Fruit fly (Drosophila melanogaster) whole organism, wandering third instar larva: ENCODE measurements around the gene Sr-CI.

Source experiments
- Abd-B ChIP-seq: fragments of >200 bp; optimal IDR thresholded peaks from 2 replicates; lab custom pipeline; 2017; ENCODE audit warnings: missing biosample characterization, missing genetic modification characterization
- CG32264 ChIP-seq: fragments of 200-800 bp; sonication (Bioruptor generic); optimal IDR thresholded peaks from 2 replicates; lab custom pipeline; 2016; ENCODE audit warnings: missing biosample characterization, missing genetic modification characterization
- CG9705 ChIP-seq: fragments of 200-800 bp; sonication (Bioruptor generic); optimal IDR thresholded peaks from 2 replicates; lab custom pipeline; 2018; ENCODE audit warnings: missing biosample characterization, mild to moderate bottlenecking, missing genetic modification characterization
- CrebA ChIP-seq: fragments of 200-800 bp; sonication (Bioruptor generic); optimal IDR thresholded peaks from 2 replicates; lab custom pipeline; 2016; ENCODE audit warnings: missing biosample characterization, mild to moderate bottlenecking, missing genetic modification characterization, borderline replicate concordance
- Dfd ChIP-seq: fragments of >200 bp; optimal IDR thresholded peaks from 2 replicates; lab custom pipeline; 2017; ENCODE audit warnings: missing biosample characterization, missing genetic modification characterization
- Dif ChIP-seq: fragments of 200-275, 200-300 bp; sonication (Bioruptor generic); optimal IDR thresholded peaks from 2 replicates; lab custom pipeline; 2018; ENCODE audit warnings: missing biosample characterization, missing genetic modification characterization; ENCODE audit not compliant: partially characterized antibody
- GATAd ChIP-seq: sonication (Bioruptor generic); optimal IDR thresholded peaks from 2 replicates; lab custom pipeline; 2016; ENCODE audit warnings: missing biosample characterization, missing genetic modification characterization
- HLH106 ChIP-seq: fragments of 200-800 bp; optimal IDR thresholded peaks from 3 replicates; lab custom pipeline; 2019; ENCODE audit warnings: missing biosample characterization, mild to moderate bottlenecking, missing genetic modification characterization, moderate library complexity
- Hnf4 ChIP-seq: fragments of 200-800 bp; sonication (Bioruptor generic); optimal IDR thresholded peaks from 2 replicates; lab custom pipeline; 2016; ENCODE audit warnings: missing biosample characterization, mild to moderate bottlenecking, missing genetic modification characterization
- Hr78 ChIP-seq: fragments of >200 bp; optimal IDR thresholded peaks from 2 replicates; lab custom pipeline; 2017; ENCODE audit warnings: missing biosample characterization, missing genetic modification characterization
- Hr83 ChIP-seq: fragments of 200-300 bp; sonication (Bioruptor generic); optimal IDR thresholded peaks from 2 replicates; lab custom pipeline; 2016; ENCODE audit warnings: missing biosample characterization, mild to moderate bottlenecking, missing genetic modification characterization, moderate library complexity; ENCODE audit not compliant: poor library complexity, severe bottlenecking
- Jra ChIP-seq: sonication (Bioruptor generic); optimal IDR thresholded peaks from 2 replicates; lab custom pipeline; 2016; ENCODE audit warnings: missing biosample characterization, missing genetic modification characterization
- Mio ChIP-seq: sonication (Bioruptor generic); optimal IDR thresholded peaks from 2 replicates; lab custom pipeline; 2016; ENCODE audit warnings: missing biosample characterization, missing genetic modification characterization
- Myc ChIP-seq: fragments of >200 bp; optimal IDR thresholded peaks from 2 replicates; lab custom pipeline; 2017
- N ChIP-seq: fragments of >200 bp; optimal IDR thresholded peaks from 2 replicates; lab custom pipeline; 2018; ENCODE audit warnings: missing biosample characterization, missing external identifiers, missing genetic modification characterization
- OdsH ChIP-seq: fragments of 200-800 bp; sonication (Bioruptor generic); optimal IDR thresholded peaks from 2 replicates; lab custom pipeline; 2016; ENCODE audit warnings: missing biosample characterization, mild to moderate bottlenecking, missing genetic modification characterization
- Rel ChIP-seq, 2 experiments: fragments of 200-800 bp; sonication (Bioruptor generic) in 1 of 2; optimal IDR thresholded peaks; 2 replicates in 1 of 2; 3 replicates in 1 of 2; lab custom pipeline; 2016 to 2019; ENCODE audit warnings: mild to moderate bottlenecking in 2 of 2, missing biosample characterization in 2 of 2, missing genetic modification characterization in 2 of 2, moderate library complexity in 1 of 2
- Sp1 ChIP-seq: fragments of 200-800 bp; sonication (Bioruptor generic); optimal IDR thresholded peaks from 3 replicates; lab custom pipeline; 2019; ENCODE audit warnings: missing biosample characterization, mild to moderate bottlenecking, missing genetic modification characterization, moderate library complexity
- Vsx2 ChIP-seq: fragments of 200-300, 225-300 bp; sonication (Bioruptor generic); optimal IDR thresholded peaks from 2 replicates; lab custom pipeline; 2018; ENCODE audit warnings: missing biosample characterization, missing genetic modification characterization; ENCODE audit not compliant: partially characterized antibody
- br ChIP-seq: fragments of 200-800 bp; sonication (Bioruptor generic); optimal IDR thresholded peaks from 2 replicates; lab custom pipeline; 2016; ENCODE audit warnings: missing biosample characterization, missing genetic modification characterization
- brk ChIP-seq: fragments of 200-800 bp; sonication (Bioruptor generic); optimal IDR thresholded peaks from 2 replicates; lab custom pipeline; 2016; ENCODE audit warnings: missing biosample characterization, mild to moderate bottlenecking, missing genetic modification characterization
- dl ChIP-seq, 2 experiments: fragments of 175-275, 200-275 bp in 1 of 2; fragments of 200-275 bp in 1 of 2; sonication (Bioruptor generic); optimal IDR thresholded peaks; lab custom pipeline; 2018; ENCODE audit warnings: mild to moderate bottlenecking in 2 of 2, missing biosample characterization in 2 of 2, missing genetic modification characterization in 2 of 2, moderate library complexity in 2 of 2; ENCODE audit not compliant: partially characterized antibody in 2 of 2, insufficient read depth in 1 of 2
- dmrt93B ChIP-seq: fragments of 200-800 bp; sonication (Bioruptor generic); optimal IDR thresholded peaks from 2 replicates; lab custom pipeline; 2018; ENCODE audit warnings: missing biosample characterization, mild to moderate bottlenecking, missing genetic modification characterization
- dsf ChIP-seq: sonication (Bioruptor generic); optimal IDR thresholded peaks from 2 replicates; lab custom pipeline; 2016; ENCODE audit warnings: missing biosample characterization, missing genetic modification characterization, borderline replicate concordance
- ey ChIP-seq: fragments of 200-800 bp; sonication (Bioruptor generic); optimal IDR thresholded peaks from 2 replicates; lab custom pipeline; 2016; ENCODE audit warnings: missing biosample characterization, missing genetic modification characterization
- foxo ChIP-seq, 2 experiments: fragments of 200-800 bp; sonication (Bioruptor generic); optimal IDR thresholded peaks; 2 replicates in 1 of 2; 3 replicates in 1 of 2; lab custom pipeline; 2016 to 2017; ENCODE audit warnings: missing biosample characterization in 2 of 2, missing genetic modification characterization in 2 of 2
- fru ChIP-seq: fragments of 200-800 bp; sonication (Bioruptor generic); optimal IDR thresholded peaks from 3 replicates; lab custom pipeline; 2016; ENCODE audit warnings: missing biosample characterization, mild to moderate bottlenecking, missing genetic modification characterization
- h ChIP-seq: fragments of 200-800 bp; sonication (Bioruptor generic); optimal IDR thresholded peaks from 3 replicates; lab custom pipeline; 2016; ENCODE audit warnings: missing biosample characterization, mild to moderate bottlenecking, missing genetic modification characterization
- jim ChIP-seq: fragments of 175-275, 200-325 bp; sonication (Bioruptor generic); optimal IDR thresholded peaks from 2 replicates; lab custom pipeline; 2016; ENCODE audit warnings: missing biosample characterization, mild to moderate bottlenecking, missing genetic modification characterization
- lola ChIP-seq: fragments of >200 bp; optimal IDR thresholded peaks from 2 replicates; lab custom pipeline; 2017; ENCODE audit warnings: missing biosample characterization, missing genetic modification characterization
- pan ChIP-seq: fragments of >200 bp; optimal IDR thresholded peaks from 2 replicates; lab custom pipeline; 2017
- psq ChIP-seq: fragments of 200-800 bp; sonication (Bioruptor generic); optimal IDR thresholded peaks from 3 replicates; lab custom pipeline; 2017; ENCODE audit warnings: missing biosample characterization, mild to moderate bottlenecking, missing genetic modification characterization, moderate library complexity
- rgr ChIP-seq: fragments of 200-800 bp; sonication (Bioruptor generic); optimal IDR thresholded peaks from 3 replicates; lab custom pipeline; 2016; ENCODE audit warnings: missing biosample characterization, mild to moderate bottlenecking, missing genetic modification characterization
- sage ChIP-seq: fragments of 200-800 bp; sonication (Bioruptor generic); optimal IDR thresholded peaks from 2 replicates; lab custom pipeline; 2016; ENCODE audit warnings: missing biosample characterization, mild to moderate bottlenecking, missing genetic modification characterization
- sv ChIP-seq: fragments of 200-800 bp; sonication (Bioruptor generic); optimal IDR thresholded peaks from 3 replicates; lab custom pipeline; 2016; ENCODE audit warnings: missing biosample characterization, missing genetic modification characterization
- tai ChIP-seq: sonication (Bioruptor generic); optimal IDR thresholded peaks from 2 replicates; lab custom pipeline; 2016; ENCODE audit warnings: missing biosample characterization, missing genetic modification characterization
- usp ChIP-seq: fragments of >200 bp; optimal IDR thresholded peaks from 2 replicates; lab custom pipeline; 2017; ENCODE audit warnings: missing biosample characterization, missing genetic modification characterization
- woc ChIP-seq: sonication (Bioruptor generic); optimal IDR thresholded peaks from 2 replicates; lab custom pipeline; 2016; ENCODE audit warnings: missing biosample characterization, mild to moderate bottlenecking, missing genetic modification characterization

The Sr-CI gene

DNA sequence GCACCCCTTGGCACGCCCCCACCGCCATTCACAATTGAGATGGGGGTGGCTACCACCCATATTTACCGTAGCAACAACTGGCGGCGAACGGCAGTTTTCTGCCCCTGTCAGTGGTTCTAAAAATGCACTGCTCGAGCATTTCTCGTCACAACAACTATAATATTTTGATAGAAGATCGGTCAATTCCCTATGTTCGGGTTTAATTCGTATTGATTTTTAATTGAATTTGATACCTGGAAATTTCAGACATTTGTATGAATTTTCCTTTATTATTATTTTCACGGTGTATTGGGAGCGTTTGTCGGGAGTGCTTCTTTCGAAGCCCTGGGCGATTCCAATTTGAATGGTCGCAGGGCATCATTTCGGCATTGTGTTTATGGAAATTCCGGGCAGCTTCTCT, 11.6 kb downstream of the Sr-CI start:
- TF ChIP-seq h (GFP tag; lab: Kevin White, UChicago) (peak; percentile 38), N (no peak), Abd-B (no peak), brk (no peak), rgr (peak; percentile 21), Hnf4 (GFP tag; lab: Kevin White, UChicago) (peak; percentile 8), CG9705 (no peak), pan (lab: Kevin White, UChicago) (no peak), Dif (GFP tag; lab: Kevin White, UChicago) (no peak), dl (GFP tag; optimal IDR thresholded peaks at IDR 0.05; lab: Kevin White, UChicago; ENCODE audit: insufficient read depth in 1 of 2, partially characterized antibody in 2 of 2) (no peak), OdsH (no peak), dsf (GFP tag; lab: Kevin White, UChicago) (no peak), Sp1 (no peak), woc (GFP tag; lab: Kevin White, UChicago) (no peak), CrebA (GFP tag; lab: Kevin White, UChicago) (no peak), CG32264 (GFP tag; lab: Kevin White, UChicago) (no peak), Vsx2 (no peak), usp (no peak), psq (GFP tag; lab: Kevin White, UChicago) (no peak), foxo (GFP tag; optimal IDR thresholded peaks at IDR 0.05; lab: Kevin White, UChicago) (peak in 1 of 2 experiments; percentile 41), lola (no peak), sv (GFP tag; lab: Kevin White, UChicago) (peak; percentile 42), GATAd (no peak), Mio (GFP tag; lab: Kevin White, UChicago) (no peak), tai (GFP tag; lab: Kevin White, UChicago) (no peak), Dfd (no peak), Jra (GFP tag; lab: Kevin White, UChicago) (no peak), Hr78 (GFP tag; lab: Kevin White, UChicago) (no peak), Rel (GFP tag; optimal IDR thresholded peaks at IDR 0.05; lab: Kevin White, UChicago) (no peak), Rel (tag; optimal IDR thresholded peaks at IDR 0.05; lab: Kevin White, UChicago) (no peak), br (no peak), Myc (lab: Kevin White, UChicago) (no peak), HLH106 (tag; lab: Kevin White, UChicago) (peak; percentile 26), sage (GFP tag; lab: Kevin White, UChicago) (no peak), fru (peak; percentile 14), jim (GFP tag; lab: Kevin White, UChicago) (no peak), dmrt93B (no peak), Hr83 (no peak), ey (GFP tag; lab: Kevin White, UChicago) (no peak)

- no peak for TF ChIP-seq rgr
- no peak for TF ChIP-seq Hnf4 (GFP tag; lab: Kevin White, UChicago)
- no peak for TF ChIP-seq N
- no peak for TF ChIP-seq sv (GFP tag; lab: Kevin White, UChicago)
- no peak for TF ChIP-seq GATAd
- TF ChIP-seq lola = no peak
- TF ChIP-seq psq (GFP tag; lab: Kevin White, UChicago) = no peak
- TF ChIP-seq sage (GFP tag; lab: Kevin White, UChicago) = no peak
- TF ChIP-seq Jra (GFP tag; lab: Kevin White, UChicago) = no peak
- no peak for TF ChIP-seq Mio (GFP tag; lab: Kevin White, UChicago)
- TF ChIP-seq HLH106 (tag; lab: Kevin White, UChicago) = no peak
- TF ChIP-seq Myc (lab: Kevin White, UChicago) = no peak
These were observed 12.5 kb downstream of the Sr-CI start for dm6 chr2L:4133960-4134359.

DNA sequence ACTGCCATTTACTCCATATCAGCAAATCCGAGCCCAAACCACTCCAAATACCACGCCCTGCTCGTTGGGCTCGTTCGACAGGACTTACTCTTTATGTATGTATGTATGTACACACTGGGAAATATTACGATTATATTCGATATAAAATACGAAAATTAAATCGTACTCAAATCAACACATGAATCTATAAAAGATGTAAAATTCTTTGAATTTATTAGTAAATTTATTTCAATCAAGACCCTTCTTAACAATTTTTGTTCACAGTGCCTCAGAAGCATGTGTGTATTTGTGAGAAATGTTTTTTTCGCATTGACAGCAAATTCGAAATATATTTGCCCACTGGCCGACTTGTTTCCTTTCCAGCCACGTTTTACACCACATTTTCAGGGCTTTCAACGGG, 24.8 kb downstream of the Sr-CI start:
- TF ChIP-seq h (GFP tag; lab: Kevin White, UChicago) (peak; percentile 19), fru (peak; percentile 13), sage (GFP tag; lab: Kevin White, UChicago) (no peak), foxo (GFP tag; optimal IDR thresholded peaks at IDR 0.05; lab: Kevin White, UChicago) (peak in 1 of 2 experiments; percentile 30), N (no peak), Hnf4 (GFP tag; lab: Kevin White, UChicago) (no peak)
- TF ChIP-seq, all 38 proteins: peak for 3
